Fruit fly (Drosophila melanogaster) whole organism, prepupa: Measurements from ENCODE around the gene sip1.

ENCODE experiments used
- CG10631 ChIP-seq: fragments of 200-800 bp; sonication (Bioruptor generic); optimal IDR thresholded peaks from 2 replicates; lab custom pipeline; 2016; ENCODE audit warnings: missing biosample characterization, missing genetic modification characterization
- CG10669 ChIP-seq: fragments of 200-800 bp; sonication (Bioruptor generic); optimal IDR thresholded peaks from 3 replicates; lab custom pipeline; 2018; ENCODE audit warnings: missing biosample characterization, mild to moderate bottlenecking, missing genetic modification characterization, moderate library complexity
- CG11294 ChIP-seq: fragments of 200-800 bp; sonication (Bioruptor generic); IDR thresholded peaks from 2 replicates; pipeline ENCODE4 v1.3.6; 2022; ENCODE audit warnings: missing biosample characterization, missing genetic modification characterization
- CG11762 ChIP-seq: fragments of 200-800 bp; sonication (Bioruptor generic); optimal IDR thresholded peaks from 3 replicates; lab custom pipeline; 2016; ENCODE audit warnings: missing biosample characterization, missing genetic modification characterization; ENCODE audit not compliant: insufficient read depth
- CG15336 ChIP-seq: fragments of 200-800 bp; sonication (Bioruptor generic); IDR thresholded peaks from 2 replicates; pipeline ENCODE4 v1.3.6; 2022; ENCODE audit warnings: missing biosample characterization, missing genetic modification characterization
- CG3032 ChIP-seq: fragments of 200-800 bp; optimal IDR thresholded peaks from 2 replicates; lab custom pipeline; 2019; ENCODE audit warnings: missing biosample characterization, mild to moderate bottlenecking, missing genetic modification characterization, moderate library complexity
- CG32006 ChIP-seq: fragments of 200-800 bp; sonication (Bioruptor generic); optimal IDR thresholded peaks from 3 replicates; lab custom pipeline; 2017; ENCODE audit warnings: missing biosample characterization, mild to moderate bottlenecking, missing genetic modification characterization
- CG34406 ChIP-seq: fragments of 200-800 bp; sonication (Bioruptor generic); optimal IDR thresholded peaks from 3 replicates; lab custom pipeline; 2016; ENCODE audit warnings: missing biosample characterization, missing genetic modification characterization
- CG3919 ChIP-seq: fragments of 200-800 bp; sonication (Bioruptor generic); optimal IDR thresholded peaks from 3 replicates; lab custom pipeline; 2016; ENCODE audit warnings: missing biosample characterization, missing genetic modification characterization
- CG4318 ChIP-seq: fragments of 200-800 bp; sonication (Bioruptor generic); optimal IDR thresholded peaks from 3 replicates; lab custom pipeline; 2017; ENCODE audit warnings: missing biosample characterization, mild to moderate bottlenecking, missing genetic modification characterization
- CG6163 ChIP-seq: fragments of 200-800 bp; sonication (Bioruptor generic); IDR thresholded peaks from 3 replicates; pipeline ENCODE4 v1.3.6; 2022; ENCODE audit warnings: missing biosample characterization, missing genetic modification characterization
- CG6276 ChIP-seq: fragments of 200-800 bp; sonication (Bioruptor generic); optimal IDR thresholded peaks from 2 replicates; lab custom pipeline; 2017; ENCODE audit warnings: missing biosample characterization, mild to moderate bottlenecking, missing genetic modification characterization
- CG6792 ChIP-seq: fragments of 200-800 bp; sonication (Bioruptor generic); optimal IDR thresholded peaks from 3 replicates; lab custom pipeline; 2016; ENCODE audit warnings: missing biosample characterization, missing genetic modification characterization
- CG6854 ChIP-seq: fragments of 200-800 bp; sonication (Bioruptor generic); optimal IDR thresholded peaks from 2 replicates; lab custom pipeline; 2017; ENCODE audit warnings: missing biosample characterization, mild to moderate bottlenecking, missing genetic modification characterization
- CG7368 ChIP-seq: fragments of 200-800 bp; sonication (Bioruptor generic); optimal IDR thresholded peaks from 3 replicates; lab custom pipeline; 2016; ENCODE audit warnings: missing biosample characterization, missing genetic modification characterization
- CG8119 ChIP-seq: fragments of 200-800 bp; sonication (Bioruptor generic); IDR thresholded peaks from 3 replicates; pipeline ENCODE4 v1.3.6; 2022; ENCODE audit warnings: missing biosample characterization, missing genetic modification characterization
- CG8319 ChIP-seq: fragments of 200-800 bp; sonication (Bioruptor generic); optimal IDR thresholded peaks from 3 replicates; lab custom pipeline; 2016; ENCODE audit warnings: missing biosample characterization, missing genetic modification characterization
- CG8632 ChIP-seq: fragments of 200-800 bp; sonication (Bioruptor generic); optimal IDR thresholded peaks from 3 replicates; lab custom pipeline; 2016; ENCODE audit warnings: missing biosample characterization, missing genetic modification characterization
- CG9139 ChIP-seq: fragments of 200-800 bp; sonication (Bioruptor generic); optimal IDR thresholded peaks from 3 replicates; lab custom pipeline; 2017; ENCODE audit warnings: missing biosample characterization, mild to moderate bottlenecking, missing genetic modification characterization
- Eip75B ChIP-seq: fragments of 200-800 bp; sonication (Bioruptor generic); optimal IDR thresholded peaks from 3 replicates; lab custom pipeline; 2016; ENCODE audit warnings: missing biosample characterization, missing genetic modification characterization
- Eip78C ChIP-seq: fragments of 200-800 bp; sonication (Bioruptor generic); peaks from one replicate; lab custom pipeline; 2016; ENCODE audit warnings: missing biosample characterization, missing genetic modification characterization
- Eip93F ChIP-seq: fragments of 200-800 bp; sonication (Bioruptor generic); optimal IDR thresholded peaks from 2 replicates; lab custom pipeline; 2016; ENCODE audit warnings: missing biosample characterization, mild to moderate bottlenecking, missing genetic modification characterization
- Hr39 ChIP-seq: fragments of 200-800 bp; sonication (Bioruptor generic); optimal IDR thresholded peaks from 2 replicates; lab custom pipeline; 2016; ENCODE audit warnings: missing biosample characterization, missing genetic modification characterization
- Hr4 ChIP-seq: fragments of 200-800 bp; sonication (Bioruptor generic); optimal IDR thresholded peaks from 3 replicates; lab custom pipeline; 2016; ENCODE audit warnings: missing biosample characterization, missing genetic modification characterization
- Lpt ChIP-seq: fragments of 200-800 bp; sonication (Bioruptor generic); optimal IDR thresholded peaks from 3 replicates; lab custom pipeline; 2016; ENCODE audit warnings: missing biosample characterization, missing genetic modification characterization
- OdsH ChIP-seq: fragments of 200-800 bp; sonication (Bioruptor generic); optimal IDR thresholded peaks from 3 replicates; lab custom pipeline; 2016; ENCODE audit warnings: missing biosample characterization, missing genetic modification characterization
- Sox102F ChIP-seq: fragments of 200-800 bp; sonication (Bioruptor generic); optimal IDR thresholded peaks from 2 replicates; lab custom pipeline; 2016; ENCODE audit warnings: missing biosample characterization, mild to moderate bottlenecking, missing genetic modification characterization
- Sox15 ChIP-seq: fragments of 200-800 bp; sonication (Bioruptor generic); optimal IDR thresholded peaks from 3 replicates; lab custom pipeline; 2016; ENCODE audit warnings: missing biosample characterization, missing genetic modification characterization
- achi ChIP-seq: fragments of 200-800 bp; sonication (Bioruptor generic); optimal IDR thresholded peaks from 3 replicates; lab custom pipeline; 2016; ENCODE audit warnings: missing biosample characterization, missing genetic modification characterization
- acj6 ChIP-seq: fragments of 200-800 bp; sonication (Bioruptor generic); optimal IDR thresholded peaks from 3 replicates; lab custom pipeline; 2016; ENCODE audit warnings: missing biosample characterization, missing genetic modification characterization
- dac ChIP-seq: fragments of 200-800 bp; sonication (Bioruptor generic); optimal IDR thresholded peaks from 2 replicates; lab custom pipeline; 2017; ENCODE audit warnings: missing biosample characterization, mild to moderate bottlenecking, missing genetic modification characterization
- dsx ChIP-seq: fragments of 200-800 bp; optimal IDR thresholded peaks from 3 replicates; lab custom pipeline; 2019; ENCODE audit warnings: missing biosample characterization, mild to moderate bottlenecking, missing genetic modification characterization, moderate library complexity; ENCODE audit not compliant: poor library complexity, severe bottlenecking
- fd85E ChIP-seq: fragments of 200-800 bp; sonication (Bioruptor generic); optimal IDR thresholded peaks from 3 replicates; lab custom pipeline; 2016; ENCODE audit warnings: missing biosample characterization, missing genetic modification characterization
- fkh ChIP-seq: fragments of 200-800 bp; sonication (Bioruptor generic); optimal IDR thresholded peaks from 3 replicates; lab custom pipeline; 2017; ENCODE audit warnings: missing biosample characterization, mild to moderate bottlenecking, missing genetic modification characterization, moderate library complexity
- net ChIP-seq: fragments of 200-800 bp; sonication (Bioruptor generic); optimal IDR thresholded peaks from 3 replicates; lab custom pipeline; 2016; ENCODE audit warnings: missing biosample characterization, missing genetic modification characterization
- pdm3 ChIP-seq: fragments of 200-800 bp; sonication (Bioruptor generic); optimal IDR thresholded peaks from 3 replicates; lab custom pipeline; 2016; ENCODE audit warnings: missing biosample characterization, missing genetic modification characterization
- salr ChIP-seq, 2 experiments: fragments of 200-800 bp; sonication (Bioruptor generic); optimal IDR thresholded peaks; 3 replicates each; lab custom pipeline; 2016 to 2018; ENCODE audit warnings: missing biosample characterization in 2 of 2, missing genetic modification characterization in 2 of 2, mild to moderate bottlenecking in 1 of 2
- spab ChIP-seq: fragments of 200-800 bp; sonication (Bioruptor generic); optimal IDR thresholded peaks from 2 replicates; lab custom pipeline; 2017; ENCODE audit warnings: missing biosample characterization, mild to moderate bottlenecking, missing genetic modification characterization, missing genetic modification reagents
- ss ChIP-seq, 2 experiments: fragments of 200-800 bp; sonication (Bioruptor generic); optimal IDR thresholded peaks; 2 replicates in 1 of 2; 3 replicates in 1 of 2; lab custom pipeline; 2017 to 2018; ENCODE audit warnings: mild to moderate bottlenecking in 2 of 2, missing biosample characterization in 2 of 2, missing genetic modification characterization in 2 of 2, moderate library complexity in 1 of 2
- svp ChIP-seq: fragments of 200-800 bp; sonication (Bioruptor generic); peaks from one replicate; lab custom pipeline; 2016; ENCODE audit warnings: missing biosample characterization, missing genetic modification characterization

Gene sip1

DNA sequence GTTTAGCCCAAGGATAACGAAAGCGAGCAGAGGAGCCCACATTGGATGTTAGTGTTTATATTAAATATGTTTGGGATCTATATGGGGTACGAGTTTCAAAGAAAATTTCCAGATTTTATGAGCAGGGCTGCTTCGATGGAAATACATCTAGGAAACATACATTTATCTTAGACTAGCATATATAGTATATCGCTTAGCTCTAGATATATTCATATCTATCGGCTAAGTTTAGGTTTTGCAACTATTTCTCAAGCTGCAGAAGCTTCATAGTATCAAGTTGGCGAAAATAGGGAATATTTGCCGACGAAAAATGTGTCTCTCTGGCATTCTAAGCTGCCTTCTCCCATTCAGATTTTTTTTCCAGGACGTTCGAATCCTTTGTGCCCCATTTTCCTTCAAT lies 7.9 kb downstream of the sip1 start, which contains the start of gene CG14006:
Gene CG14006 (minus strand): TSS at position 101 of the 400 bp plus-strand sequence.
- TF ChIP-seq Eip75B = no peak
- no peak for TF ChIP-seq fd85E (GFP tag; lab: Kevin White, UChicago)
- TF ChIP-seq CG7368 = no peak
- no peak for TF ChIP-seq CG10669 (GFP tag; lab: Kevin White, UChicago)
- TF ChIP-seq ss (GFP tag; optimal IDR thresholded peaks at IDR 0.05; lab: Kevin White, UChicago) = no peak
- TF ChIP-seq CG8319 = no peak
- no peak for TF ChIP-seq Hr4 (GFP tag; lab: Kevin White, UChicago)
- TF ChIP-seq Sox15 (GFP tag; lab: Kevin White, UChicago) = no peak
- no peak for TF ChIP-seq dac (GFP tag; lab: Kevin White, UChicago)
- TF ChIP-seq CG34406 = no peak
- TF ChIP-seq salr (GFP tag; optimal IDR thresholded peaks at IDR 0.05; lab: Kevin White, UChicago) = no peak
- TF ChIP-seq CG3919 = no peak
- no peak for TF ChIP-seq Eip93F (GFP tag; lab: Kevin White, UChicago)
- TF ChIP-seq CG4318 (GFP tag; lab: Kevin White, UChicago) = no peak
- TF ChIP-seq CG8632 = no peak
- no peak for TF ChIP-seq Sox102F (GFP tag; lab: Kevin White, UChicago)
- no peak for TF ChIP-seq CG3032 (tag; lab: Kevin White, UChicago)
- TF ChIP-seq, all 60 proteins: peak for 0

DNA sequence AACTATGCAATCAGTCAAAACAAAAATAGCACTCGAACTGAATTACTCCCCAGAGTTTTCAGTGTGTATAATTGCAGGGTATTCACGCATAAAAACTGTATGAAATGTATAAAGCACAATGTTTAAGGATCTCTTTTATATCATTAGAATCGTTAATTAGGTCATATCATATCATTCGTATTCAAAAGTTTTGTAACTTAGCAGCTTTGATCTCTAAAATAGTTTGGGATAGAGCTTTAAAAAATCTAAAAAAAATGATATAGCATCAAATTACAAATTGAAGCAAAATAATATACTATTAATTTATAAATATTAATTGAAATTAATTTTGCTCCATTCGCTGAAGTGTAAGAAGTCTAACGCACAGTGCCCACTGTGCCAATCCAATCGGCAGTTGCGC lies 9.6 kb downstream of the sip1 start:
- peak; percentile 3 for TF ChIP-seq CG3032 (tag; lab: Kevin White, UChicago)
- TF ChIP-seq CG11294 = no peak
- TF ChIP-seq acj6 (GFP tag; lab: Kevin White, UChicago) = peak; percentile 40
- TF ChIP-seq CG8119 (GFP tag; lab: Robert Waterston, UW) = peak; percentile 53; the same call in 2 of the 3 replicates
- peak; percentile 41 for TF ChIP-seq Hr4 (GFP tag; lab: Kevin White, UChicago)
- TF ChIP-seq OdsH (GFP tag; lab: Kevin White, UChicago) = peak; percentile 36
- peak; percentile 19 for TF ChIP-seq CG3919
- TF ChIP-seq dac (GFP tag; lab: Kevin White, UChicago) = no peak
- TF ChIP-seq fkh = no peak
- peak; percentile 51 for TF ChIP-seq CG4318 (GFP tag; lab: Kevin White, UChicago)
- peak; percentile 64 for TF ChIP-seq CG32006 (GFP tag; lab: Kevin White, UChicago)
- TF ChIP-seq Eip78C = peak; percentile 64
- peak in 1 of 2 experiments; percentile 52 for TF ChIP-seq salr (GFP tag; optimal IDR thresholded peaks at IDR 0.05; lab: Kevin White, UChicago)
- peak; percentile 7 for TF ChIP-seq pdm3
- peak; percentile 38 for TF ChIP-seq CG10631 (GFP tag; lab: Kevin White, UChicago)
- TF ChIP-seq CG11762 (GFP tag; lab: Kevin White, UChicago) = no peak
- peak; percentile 54 for TF ChIP-seq CG6276
- TF ChIP-seq svp (GFP tag; lab: Kevin White, UChicago) = peak; percentile 56
- peak; percentile 11 for TF ChIP-seq net (GFP tag; lab: Kevin White, UChicago)
- peak; percentile 11 for TF ChIP-seq spab
- TF ChIP-seq achi (GFP tag; lab: Kevin White, UChicago) = peak; percentile 30

DNA sequence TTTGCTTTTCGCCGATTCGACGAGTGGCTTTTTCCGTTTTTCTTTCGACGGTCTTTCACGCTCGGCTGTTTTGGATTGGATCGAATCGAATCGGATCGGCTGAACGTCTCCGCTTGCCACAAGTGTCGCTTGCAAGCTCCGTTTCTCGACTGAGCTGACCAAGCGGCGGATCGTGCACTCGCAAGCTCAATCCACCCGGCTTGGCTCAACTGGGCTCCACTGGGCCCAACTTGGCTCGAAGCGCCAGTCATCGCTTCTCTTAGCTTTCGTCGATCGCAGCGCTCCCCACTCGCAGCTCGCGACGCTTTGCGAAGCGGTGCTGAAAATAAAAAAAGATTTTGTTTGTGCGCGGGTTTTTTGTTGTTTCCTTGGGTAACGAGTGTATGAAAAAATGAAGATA lies 19.9 kb downstream of the sip1 start:
- TF ChIP-seq CG15336 (GFP tag; lab: Robert Waterston, UW) (peak; percentile 49; the same call in 1 of the 2 replicates), CG6163 (GFP tag; lab: Robert Waterston, UW) (peak; percentile 38; the same call in 1 of the 3 replicates), CG3919 (peak; percentile 19), Eip78C (peak; percentile 42), Lpt (GFP tag; lab: Kevin White, UChicago) (no peak), achi (GFP tag; lab: Kevin White, UChicago) (no peak), OdsH (GFP tag; lab: Kevin White, UChicago) (no peak), CG6854 (GFP tag; lab: Kevin White, UChicago) (peak; percentile 6), Hr39 (GFP tag; lab: Kevin White, UChicago) (no peak), CG8119 (GFP tag; lab: Robert Waterston, UW) (peak; percentile 38; the same call in 2 of the 3 replicates), dsx (GFP tag; lab: Kevin White, UChicago) (peak; percentile 12), CG6792 (GFP tag; lab: Kevin White, UChicago) (no peak), CG9139 (GFP tag; lab: Kevin White, UChicago) (peak; percentile 25), acj6 (GFP tag; lab: Kevin White, UChicago) (no peak), CG11294 (no peak), ss (GFP tag; optimal IDR thresholded peaks at IDR 0.05; lab: Kevin White, UChicago) (peak in 1 of 2 experiments; percentile 7), pdm3 (no peak)
- TF ChIP-seq, all 60 proteins: peak for 9
